Fruit fly (Drosophila melanogaster) whole organism, embryonic: Measurements from ENCODE around the gene NdufA3.

Experiments
- Abd-B ChIP-seq: fragments of 200-800 bp; sonication (Bioruptor generic); optimal IDR thresholded peaks from 2 replicates; lab custom pipeline; 2018; ENCODE audit warnings: missing biosample characterization, mild to moderate bottlenecking, missing genetic modification characterization, moderate library complexity
- CG10274 ChIP-seq: fragments of 200-800 bp; sonication (Bioruptor generic); optimal IDR thresholded peaks from 3 replicates; lab custom pipeline; 2017; ENCODE audit warnings: missing biosample characterization, mild to moderate bottlenecking, missing genetic modification characterization
- CG10366 ChIP-seq: fragments of 200-800 bp; sonication (Bioruptor generic); IDR thresholded peaks from 2 replicates; pipeline ENCODE4 v1.3.6; 2022; ENCODE audit warnings: missing biosample characterization, missing genetic modification characterization
- CG11456 ChIP-seq: fragments of 200-800 bp; sonication (Bioruptor generic); IDR thresholded peaks from 3 replicates; pipeline ENCODE4 v1.3.6; 2022; ENCODE audit warnings: missing biosample characterization, missing genetic modification characterization
- CG11504 ChIP-seq: fragments of 200-800 bp; sonication (Bioruptor generic); optimal IDR thresholded peaks from 3 replicates; lab custom pipeline; 2019; ENCODE audit warnings: missing biosample characterization, mild to moderate bottlenecking, missing genetic modification characterization, moderate library complexity
- CG13624 ChIP-seq: fragments of 200-800 bp; sonication (Bioruptor generic); optimal IDR thresholded peaks from 2 replicates; lab custom pipeline; 2016; ENCODE audit warnings: missing biosample characterization, missing genetic modification characterization
- CG14965 ChIP-seq: fragments of 200-800 bp; sonication (Bioruptor generic); optimal IDR thresholded peaks from 2 replicates; lab custom pipeline; 2016; ENCODE audit warnings: missing biosample characterization, missing genetic modification characterization, borderline replicate concordance
- CG1603 ChIP-seq: fragments of 200-800 bp; sonication (Bioruptor generic); optimal IDR thresholded peaks from 2 replicates; lab custom pipeline; 2019; ENCODE audit warnings: missing biosample characterization, mild to moderate bottlenecking, missing genetic modification characterization, moderate library complexity
- CG17361 ChIP-seq: fragments of 200-800 bp; sonication (Bioruptor generic); IDR thresholded peaks from 3 replicates; pipeline ENCODE4 v1.3.6; 2022; ENCODE audit warnings: missing biosample characterization, missing genetic modification characterization
- CG18011 ChIP-seq: fragments of 200-800 bp; sonication (Bioruptor generic); optimal IDR thresholded peaks from 2 replicates; lab custom pipeline; 2017; ENCODE audit warnings: missing biosample characterization, missing genetic modification characterization, mild to moderate bottlenecking, moderate library complexity, missing genotype
- CG31388 ChIP-seq: fragments of 200-800 bp; sonication (Bioruptor generic); optimal IDR thresholded peaks from 2 replicates; lab custom pipeline; 2016; ENCODE audit warnings: missing biosample characterization, missing genetic modification characterization
- CG4404 ChIP-seq: fragments of 200-800 bp; sonication (Bioruptor generic); IDR thresholded peaks from 2 replicates; pipeline ENCODE4 v1.3.6; 2022; ENCODE audit warnings: missing biosample characterization, missing genetic modification characterization
- CG6689 ChIP-seq: fragments of 200-800 bp; sonication (Bioruptor generic); IDR thresholded peaks from 2 replicates; pipeline ENCODE4 v1.3.6; 2022; ENCODE audit warnings: missing biosample characterization, missing genetic modification characterization
- CG7839 ChIP-seq: fragments of 200-800 bp; sonication (Bioruptor generic); optimal IDR thresholded peaks from 3 replicates; lab custom pipeline; 2018; ENCODE audit warnings: missing biosample characterization, mild to moderate bottlenecking, missing genetic modification characterization, moderate library complexity
- CG7987 ChIP-seq: fragments of 200-800 bp; sonication (Bioruptor generic); optimal IDR thresholded peaks from 2 replicates; lab custom pipeline; 2018; ENCODE audit warnings: missing biosample characterization, mild to moderate bottlenecking, missing genetic modification characterization, moderate library complexity
- CG9437 ChIP-seq: fragments of 200-800 bp; sonication (Bioruptor generic); optimal IDR thresholded peaks from 2 replicates; lab custom pipeline; 2018; ENCODE audit warnings: missing biosample characterization, mild to moderate bottlenecking, missing genetic modification characterization
- CHES-1-like ChIP-seq: fragments of 200-800 bp; sonication (Bioruptor generic); optimal IDR thresholded peaks from 2 replicates; lab custom pipeline; 2016; ENCODE audit warnings: missing biosample characterization, missing genetic modification characterization
- D19B ChIP-seq: fragments of 200-800 bp; sonication (Bioruptor generic); optimal IDR thresholded peaks from 2 replicates; lab custom pipeline; 2017; ENCODE audit warnings: missing biosample characterization, mild to moderate bottlenecking, missing genetic modification characterization
- Dfd ChIP-seq, 2 experiments: fragments of >200 bp; optimal IDR thresholded peaks; 2 replicates each; lab custom pipeline; 2017; ENCODE audit warnings: missing biosample characterization in 2 of 2, missing genetic modification characterization in 2 of 2
- E2f2 ChIP-seq: fragments of 200-800 bp; sonication (Bioruptor generic); IDR thresholded peaks from 2 replicates; pipeline ENCODE4 v1.3.6; 2022; ENCODE audit warnings: missing biosample characterization, missing genetic modification characterization
- Ets97D ChIP-seq: fragments of 200-800 bp; sonication (Bioruptor generic); optimal IDR thresholded peaks from 3 replicates; lab custom pipeline; 2016; ENCODE audit warnings: missing biosample characterization, missing genetic modification characterization
- Fer1 ChIP-seq: fragments of 200-800 bp; sonication (Bioruptor generic); optimal IDR thresholded peaks from 2 replicates; lab custom pipeline; 2017; ENCODE audit warnings: missing biosample characterization, mild to moderate bottlenecking, missing genetic modification characterization
- Fer3 ChIP-seq: fragments of 200-800 bp; sonication (Bioruptor generic); optimal IDR thresholded peaks from 2 replicates; lab custom pipeline; 2018; ENCODE audit warnings: missing biosample characterization, mild to moderate bottlenecking, missing genetic modification characterization, moderate library complexity
- H2.0 ChIP-seq: fragments of 200-800 bp; sonication (Bioruptor generic); IDR thresholded peaks from 2 replicates; pipeline ENCODE4 v1.3.6; 2022; ENCODE audit warnings: missing biosample characterization, missing genetic modification characterization
- PHDP ChIP-seq: fragments of 200-800 bp; sonication (Bioruptor generic); optimal IDR thresholded peaks from 3 replicates; lab custom pipeline; 2018; ENCODE audit warnings: missing biosample characterization, mild to moderate bottlenecking, missing genetic modification characterization, moderate library complexity
- Pdp1 ChIP-seq, 2 experiments: fragments of 200-800 bp; sonication (Bioruptor generic); optimal IDR thresholded peaks; 3 replicates each; lab custom pipeline; 2016; ENCODE audit warnings: missing biosample characterization in 2 of 2, missing genetic modification characterization in 2 of 2, mild to moderate bottlenecking in 1 of 2, moderate library complexity in 1 of 2
- Six4 ChIP-seq: fragments of 200-800 bp; sonication (Bioruptor generic); optimal IDR thresholded peaks from 2 replicates; lab custom pipeline; 2016; ENCODE audit warnings: missing biosample characterization, missing genetic modification characterization
- Trl ChIP-seq, 3 experiments: fragments of >200 bp in 2 of 3; fragments of 200-800 bp in 1 of 3; sonication (Bioruptor generic) in 1 of 3; optimal IDR thresholded peaks; 2 replicates in 1 of 3; 3 replicates in 2 of 3; lab custom pipeline; 2016 to 2017; ENCODE audit warnings: missing biosample characterization in 1 of 3, missing genetic modification characterization in 1 of 3
- ase ChIP-seq: fragments of 200-800 bp; sonication (Bioruptor generic); IDR thresholded peaks from 3 replicates; pipeline ENCODE4 v1.3.6; 2022; ENCODE audit warnings: missing biosample characterization, missing genetic modification characterization
- btn ChIP-seq: fragments of 200-800 bp; sonication (Bioruptor generic); optimal IDR thresholded peaks from 2 replicates; lab custom pipeline; 2016; ENCODE audit warnings: missing biosample characterization, missing genetic modification characterization
- cas ChIP-seq: fragments of 200-800 bp; sonication (Bioruptor generic); IDR thresholded peaks from 2 replicates; pipeline ENCODE4 v1.3.6; 2022; ENCODE audit warnings: missing biosample characterization, missing genetic modification characterization
- crp ChIP-seq, 2 experiments: fragments of 200-800 bp; sonication (Bioruptor generic); optimal IDR thresholded peaks; 2 replicates in 1 of 2; 3 replicates in 1 of 2; lab custom pipeline; 2017; ENCODE audit warnings: missing biosample characterization in 2 of 2, missing genetic modification characterization in 2 of 2, mild to moderate bottlenecking in 1 of 2, moderate library complexity in 1 of 2
- dpn ChIP-seq, 2 experiments: fragments of 200-800 bp; sonication (Bioruptor generic); optimal IDR thresholded peaks; 3 replicates each; lab custom pipeline; 2016; ENCODE audit warnings: missing biosample characterization in 2 of 2, missing genetic modification characterization in 2 of 2
- fd102C ChIP-seq: fragments of 200-800 bp; sonication (Bioruptor generic); optimal IDR thresholded peaks from 2 replicates; lab custom pipeline; 2018; ENCODE audit warnings: missing biosample characterization, mild to moderate bottlenecking, missing genetic modification characterization, moderate library complexity
- fd96Cb ChIP-seq: fragments of 200-800 bp; sonication (Bioruptor generic); optimal IDR thresholded peaks from 2 replicates; lab custom pipeline; 2018; ENCODE audit warnings: missing biosample characterization, mild to moderate bottlenecking, missing genetic modification characterization, moderate library complexity
- her ChIP-seq: fragments of 200-800 bp; sonication (Bioruptor generic); optimal IDR thresholded peaks from 2 replicates; lab custom pipeline; 2016; ENCODE audit warnings: missing biosample characterization, missing genetic modification characterization
- prd ChIP-seq, 3 experiments: fragments of >200 bp in 2 of 3; fragments of 200-800 bp in 1 of 3; sonication (Bioruptor generic) in 1 of 3; optimal IDR thresholded peaks in 2 of 3; IDR thresholded peaks in 1 of 3; 2 replicates in 2 of 3; 3 replicates in 1 of 3; pipeline versions ENCODE4 v1.3.6 to Lab custom; 2017 to 2022; ENCODE audit warnings: missing biosample characterization in 1 of 3, missing genetic modification characterization in 1 of 3
- psq ChIP-seq: fragments of 200-800 bp; sonication (Bioruptor generic); optimal IDR thresholded peaks from 2 replicates; lab custom pipeline; 2017; ENCODE audit warnings: missing biosample characterization, missing genetic modification characterization
- row ChIP-seq: fragments of 200-800 bp; sonication (Bioruptor generic); IDR thresholded peaks from 3 replicates; pipeline ENCODE4 v1.3.6; 2022; ENCODE audit warnings: missing biosample characterization, missing genetic modification characterization
- salm ChIP-seq: fragments of 200-800 bp; sonication (Bioruptor generic); optimal IDR thresholded peaks from 2 replicates; lab custom pipeline; 2018; ENCODE audit warnings: missing biosample characterization, mild to moderate bottlenecking, missing genetic modification characterization
- sens ChIP-seq: fragments of 200-800 bp; sonication (Bioruptor generic); peaks from one replicate; lab custom pipeline; 2016; ENCODE audit warnings: missing biosample characterization, missing genetic modification characterization
- slbo ChIP-seq: fragments of 200-800 bp; sonication (Bioruptor generic); IDR thresholded peaks from 2 replicates; pipeline ENCODE4 v1.3.6; 2022; ENCODE audit warnings: missing biosample characterization, missing genetic modification characterization
- tap ChIP-seq: fragments of 200-800 bp; optimal IDR thresholded peaks from 3 replicates; lab custom pipeline; 2019; ENCODE audit warnings: missing biosample characterization, mild to moderate bottlenecking, missing genetic modification characterization, moderate library complexity
- tin ChIP-seq: fragments of 200-800 bp; sonication (Bioruptor generic); optimal IDR thresholded peaks from 3 replicates; lab custom pipeline; 2016; ENCODE audit warnings: missing biosample characterization, missing genetic modification characterization
- ttk ChIP-seq: fragments of 200-800 bp; sonication (Bioruptor generic); IDR thresholded peaks from 2 replicates; pipeline ENCODE4 v2.1.2; 2022; ENCODE audit warnings: missing biosample characterization, missing genetic modification characterization
- tx ChIP-seq: fragments of 200-800 bp; sonication (Bioruptor generic); optimal IDR thresholded peaks from 2 replicates; lab custom pipeline; 2016; ENCODE audit warnings: missing biosample characterization, missing genetic modification characterization
- wor ChIP-seq: fragments of 200-800 bp; sonication (Bioruptor generic); IDR thresholded peaks from 2 replicates; pipeline ENCODE4 v1.3.6; 2022; ENCODE audit warnings: missing biosample characterization, missing genetic modification characterization
- zfh2 ChIP-seq: fragments of 200-800 bp; sonication (Bioruptor generic); optimal IDR thresholded peaks from 2 replicates; lab custom pipeline; 2016; ENCODE audit warnings: missing biosample characterization, missing genetic modification characterization

NdufA3 gene

dm6 chrX:9136776-9137550 is 22.9 kb downstream of the NdufA3 start (continued):
- no peak for TF ChIP-seq CG31388 (GFP tag; lab: Kevin White, UChicago)
- peak; percentile 62 for TF ChIP-seq PHDP (tag; lab: Kevin White, UChicago)
- TF ChIP-seq Fer3: peak; percentile 16
- peak; percentile 33 for TF ChIP-seq tx (GFP tag; lab: Kevin White, UChicago)
- no peak for TF ChIP-seq wor
- no peak for TF ChIP-seq CG4404 (GFP tag; lab: Robert Waterston, UW)
- TF ChIP-seq CG17361: peak; percentile 65
- no peak for TF ChIP-seq CG14965
- TF ChIP-seq CG18011 (GFP tag; lab: Kevin White, UChicago): no peak
- peak; percentile 8 for TF ChIP-seq her (GFP tag; lab: Kevin White, UChicago)
- TF ChIP-seq CG10274: no peak
- TF ChIP-seq crp (GFP tag; optimal IDR thresholded peaks at IDR 0.05; lab: Kevin White, UChicago): peak in 1 of 2 experiments; percentile 45
- no peak for TF ChIP-seq prd (optimal IDR thresholded peaks at IDR 0.05; lab: Kevin White, UChicago)
- TF ChIP-seq prd (GFP tag; IDR thresholded peaks at IDR 0.05; lab: Robert Waterston, UW): peak; percentile 69
- TF ChIP-seq CHES-1-like (GFP tag; lab: Kevin White, UChicago): no peak
- no peak for TF ChIP-seq zfh2 (GFP tag; lab: Kevin White, UChicago)
- TF ChIP-seq sens (GFP tag; lab: Kevin White, UChicago): peak; percentile 91
- TF ChIP-seq Fer1 (GFP tag; lab: Kevin White, UChicago): peak; percentile 23
- peak; percentile 45 for TF ChIP-seq slbo (GFP tag; lab: Robert Waterston, UW)
- TF ChIP-seq cas (GFP tag; lab: Robert Waterston, UW): no peak
- 0 out of 3 replicates have a peak, but pooled peaks have one; percentile 39 for TF ChIP-seq CG11456 (GFP tag; lab: Robert Waterston, UW)
- TF ChIP-seq CG10366 (GFP tag; lab: Robert Waterston, UW): peak; percentile 24; the same call in 1 of the 2 replicates
- TF ChIP-seq D19B (GFP tag; lab: Kevin White, UChicago): no peak
- TF ChIP-seq fd102C (GFP tag; lab: Kevin White, UChicago): no peak
- TF ChIP-seq CG11504: peak; percentile 79
- TF ChIP-seq Pdp1 (GFP tag; optimal IDR thresholded peaks at IDR 0.05; lab: Kevin White, UChicago): peak; percentile 60
- TF ChIP-seq salm (tag; lab: Kevin White, UChicago): peak; percentile 29
- TF ChIP-seq btn (GFP tag; lab: Kevin White, UChicago): peak; percentile 28
- peak; percentile 35 to 40 for TF ChIP-seq dpn (GFP tag; optimal IDR thresholded peaks at IDR 0.05; lab: Kevin White, UChicago)
- peak; percentile 30 for TF ChIP-seq H2.0
- TF ChIP-seq Six4 (GFP tag; lab: Kevin White, UChicago): no peak
- 0 out of 2 replicates have a peak, but pooled peaks have one; percentile 46 for TF ChIP-seq ttk
- TF ChIP-seq CG6689 (GFP tag; lab: Robert Waterston, UW): peak; percentile 35; the same call in 1 of the 2 replicates
- TF ChIP-seq tap: peak; percentile 37
- TF ChIP-seq psq (GFP tag; lab: Kevin White, UChicago): no peak
- TF ChIP-seq CG7987 (GFP tag; lab: Kevin White, UChicago): no peak
- TF ChIP-seq Dfd (GFP tag; optimal IDR thresholded peaks at IDR 0.05; lab: Kevin White, UChicago): no peak
- TF ChIP-seq tin (GFP tag; lab: Kevin White, UChicago): peak; percentile 37
- peak; percentile 24 for TF ChIP-seq CG9437 (GFP tag; lab: Kevin White, UChicago)
- TF ChIP-seq Abd-B (GFP tag; lab: Kevin White, UChicago): no peak
- TF ChIP-seq CG1603 (tag; lab: Kevin White, UChicago): peak; percentile 55
- TF ChIP-seq CG7839 (tag; lab: Kevin White, UChicago): peak; percentile 62
- TF ChIP-seq Ets97D (GFP tag; lab: Kevin White, UChicago): peak; percentile 10
- peak; percentile 65 for TF ChIP-seq row (GFP tag; lab: Robert Waterston, UW)
- TF ChIP-seq E2f2: peak; percentile 25; the same call in 1 of the 2 replicates
- TF ChIP-seq ase (GFP tag; lab: Robert Waterston, UW): 0 out of 3 replicates have a peak, but pooled peaks have one; percentile 24
- TF ChIP-seq fd96Cb (tag; lab: Kevin White, UChicago): peak; percentile 35
- no peak for TF ChIP-seq Trl (optimal IDR thresholded peaks at IDR 0.05; lab: Kevin White, UChicago)
- TF ChIP-seq Trl (GFP tag; optimal IDR thresholded peaks at IDR 0.05; lab: Kevin White, UChicago): peak; percentile 34
- peak; percentile 19 for TF ChIP-seq CG13624 (GFP tag; lab: Kevin White, UChicago)
